Worm (Caenorhabditis elegans) whole organism, L3 larva: ENCODE data around the gene M04B2.7.

Source experiments
- R02D3.7 ChIP-seq: fragments of 150-350 bp; optimal IDR thresholded peaks from 2 replicates; lab custom pipeline; 2014; ENCODE audit warnings: missing biosample characterization, missing genetic modification characterization
- aly-2 ChIP-seq: fragments of 150-350 bp; optimal IDR thresholded peaks from 2 replicates; lab custom pipeline; 2014; ENCODE audit warnings: missing biosample characterization, missing genetic modification characterization
- ama-1 ChIP-seq: fragments of 150-350 bp; optimal IDR thresholded peaks from 2 replicates; lab custom pipeline; 2018
- ceh-28 ChIP-seq: fragments of 150-350 bp; optimal IDR thresholded peaks from 2 replicates; lab custom pipeline; 2014; ENCODE audit warnings: missing biosample characterization, missing genetic modification reagents, missing genetic modification characterization
- ceh-82 ChIP-seq: fragments of 150-350 bp; optimal IDR thresholded peaks from 2 replicates; lab custom pipeline; 2014; ENCODE audit warnings: missing biosample characterization, missing genetic modification characterization
- ceh-9 ChIP-seq: sonication (generic microtip); optimal IDR thresholded peaks from 2 replicates; lab custom pipeline; 2018; ENCODE audit warnings: missing biosample characterization, missing genetic modification characterization
- daf-12 ChIP-seq: fragments of 150-350 bp; optimal IDR thresholded peaks from 2 replicates; lab custom pipeline; 2014; ENCODE audit warnings: missing biosample characterization, missing genetic modification reagents, missing genetic modification characterization
- egl-27 ChIP-seq: sonication (generic microtip); optimal IDR thresholded peaks from 4 replicates; lab custom pipeline; 2017; ENCODE audit warnings: missing biosample characterization, missing genetic modification reagents, missing genetic modification characterization
- egl-5 ChIP-seq: fragments of 150-350 bp; optimal IDR thresholded peaks from 2 replicates; lab custom pipeline; 2017; ENCODE audit warnings: missing biosample characterization, missing genetic modification reagents, missing genetic modification characterization, inconsistent platforms
- elt-1 ChIP-seq: fragments of 150-350 bp; optimal IDR thresholded peaks from 2 replicates; lab custom pipeline; 2014; ENCODE audit warnings: missing biosample characterization, missing genetic modification characterization
- elt-2 ChIP-seq: sonication (generic microtip); optimal IDR thresholded peaks from 2 replicates; lab custom pipeline; 2016; ENCODE audit warnings: missing genetic modification reagents, mild to moderate bottlenecking, missing genetic modification characterization, missing compliant biosample characterization
- eor-1 ChIP-seq, 2 experiments: fragments of 150-350 bp; optimal IDR thresholded peaks; 2 replicates each; lab custom pipeline; 2014 to 2018; ENCODE audit warnings: missing biosample characterization in 2 of 2, missing genetic modification characterization in 2 of 2
- fkh-10 ChIP-seq: sonication (generic microtip); optimal IDR thresholded peaks from 2 replicates; lab custom pipeline; 2017; ENCODE audit warnings: missing biosample characterization, missing genetic modification reagents, missing genetic modification characterization
- fkh-2 ChIP-seq: fragments of 150-350 bp; optimal IDR thresholded peaks from 2 replicates; lab custom pipeline; 2014; ENCODE audit warnings: missing biosample characterization, missing genetic modification reagents, missing genetic modification characterization
- fos-1 ChIP-seq: fragments of 150-350 bp; optimal IDR thresholded peaks from 2 replicates; lab custom pipeline; 2014; ENCODE audit warnings: missing biosample characterization, missing genetic modification characterization
- hmg-11 ChIP-seq: sonication (generic microtip); optimal IDR thresholded peaks from 2 replicates; lab custom pipeline; 2016; ENCODE audit warnings: missing genetic modification characterization, missing compliant biosample characterization
- jun-1 ChIP-seq: fragments of 150-350 bp; optimal IDR thresholded peaks from 2 replicates; lab custom pipeline; 2014; ENCODE audit warnings: missing biosample characterization, missing genetic modification reagents, missing genetic modification characterization
- lin-15B ChIP-seq: fragments of 150-350 bp; optimal IDR thresholded peaks from 2 replicates; lab custom pipeline; 2014; ENCODE audit warnings: missing biosample characterization, missing genetic modification characterization
- lin-39 ChIP-seq: fragments of 150-350 bp; optimal IDR thresholded peaks from 2 replicates; lab custom pipeline; 2018; ENCODE audit warnings: missing biosample characterization, missing genetic modification reagents, missing genetic modification characterization
- mdl-1 ChIP-seq: fragments of 150-350 bp; optimal IDR thresholded peaks from 2 replicates; lab custom pipeline; 2014; ENCODE audit warnings: missing biosample characterization, missing genetic modification characterization
- mml-1 ChIP-seq: fragments of 150-350 bp; sonication (generic microtip); optimal IDR thresholded peaks from 3 replicates; lab custom pipeline; 2014; ENCODE audit warnings: missing biosample characterization, missing genetic modification characterization
- nfya-1 ChIP-seq: sonication (generic microtip); optimal IDR thresholded peaks from 2 replicates; lab custom pipeline; 2017; ENCODE audit warnings: missing genetic modification characterization, mild to moderate bottlenecking, missing compliant biosample characterization, antibody characterized with exemption, moderate library complexity; ENCODE audit not compliant: insufficient read depth
- nhr-11 ChIP-seq: fragments of 150-350 bp; optimal IDR thresholded peaks from 2 replicates; lab custom pipeline; 2014; ENCODE audit warnings: missing biosample characterization, missing genetic modification characterization
- nhr-12 ChIP-seq: fragments of 150-350 bp; optimal IDR thresholded peaks from 2 replicates; lab custom pipeline; 2014; ENCODE audit warnings: missing biosample characterization, missing genetic modification characterization
- nhr-23 ChIP-seq: fragments of 150-350 bp; optimal IDR thresholded peaks from 2 replicates; lab custom pipeline; 2014; ENCODE audit warnings: missing biosample characterization, missing genetic modification reagents, missing genetic modification characterization
- nhr-237 ChIP-seq: fragments of 150-350 bp; optimal IDR thresholded peaks from 2 replicates; lab custom pipeline; 2014; ENCODE audit warnings: missing biosample characterization, missing genetic modification characterization
- nhr-25 ChIP-seq: sonication (generic microtip); optimal IDR thresholded peaks from 2 replicates; lab custom pipeline; 2017; ENCODE audit warnings: missing biosample characterization, missing genetic modification characterization
- nhr-28 ChIP-seq: fragments of 150-350 bp; optimal IDR thresholded peaks from 2 replicates; lab custom pipeline; 2014; ENCODE audit warnings: missing biosample characterization, missing genetic modification characterization
- nhr-43 ChIP-seq: sonication (generic microtip); optimal IDR thresholded peaks from 2 replicates; lab custom pipeline; 2016; ENCODE audit warnings: mild to moderate bottlenecking, missing genetic modification characterization, missing compliant biosample characterization; ENCODE audit not compliant: poor library complexity, severe bottlenecking
- nhr-67 ChIP-seq: fragments of 150-350 bp; optimal IDR thresholded peaks from 2 replicates; lab custom pipeline; 2014; ENCODE audit warnings: missing biosample characterization, missing genetic modification characterization
- nhr-76 ChIP-seq: fragments of 150-350 bp; sonication (generic microtip); optimal IDR thresholded peaks from 5 replicates; lab custom pipeline; 2014; ENCODE audit warnings: missing biosample characterization, missing genetic modification characterization
- nhr-77 ChIP-seq: fragments of 150-350 bp; optimal IDR thresholded peaks from 2 replicates; lab custom pipeline; 2014; ENCODE audit warnings: missing biosample characterization, missing genetic modification characterization
- pha-4 ChIP-seq: fragments of 150-350 bp; optimal IDR thresholded peaks from 2 replicates; lab custom pipeline; 2014; ENCODE audit warnings: missing biosample characterization, missing genetic modification reagents, missing genetic modification characterization
- pqm-1 ChIP-seq: fragments of 150-350 bp; optimal IDR thresholded peaks from 2 replicates; lab custom pipeline; 2017; ENCODE audit warnings: missing biosample characterization, missing genetic modification characterization, inconsistent platforms
- sea-2 ChIP-seq: fragments of 150-350 bp; sonication (generic microtip); optimal IDR thresholded peaks from 4 replicates; lab custom pipeline; 2014; ENCODE audit warnings: missing biosample characterization, missing genetic modification reagents, missing genetic modification characterization
- skn-1 ChIP-seq: fragments of 150-350 bp; optimal IDR thresholded peaks from 2 replicates; lab custom pipeline; 2014; ENCODE audit warnings: missing biosample characterization, missing genetic modification characterization
- snpc-4 ChIP-seq: fragments of 150-350 bp; optimal IDR thresholded peaks from 2 replicates; lab custom pipeline; 2014; ENCODE audit warnings: missing biosample characterization, missing genetic modification characterization
- tbx-2 ChIP-seq: sonication (generic microtip); optimal IDR thresholded peaks from 2 replicates; lab custom pipeline; 2016; ENCODE audit warnings: mild to moderate bottlenecking, missing genetic modification characterization, missing compliant biosample characterization
- unc-39 ChIP-seq: sonication (generic microtip); optimal IDR thresholded peaks from 4 replicates; lab custom pipeline; 2017; ENCODE audit warnings: missing biosample characterization, missing genetic modification characterization
- zag-1 ChIP-seq: fragments of 150-350 bp; optimal IDR thresholded peaks from 2 replicates; lab custom pipeline; 2014; ENCODE audit warnings: missing biosample characterization, missing genetic modification characterization
- ztf-11 ChIP-seq: fragments of 150-350 bp; optimal IDR thresholded peaks from 2 replicates; lab custom pipeline; 2014; ENCODE audit warnings: missing biosample characterization, missing genetic modification characterization
- ztf-4 ChIP-seq: fragments of 150-350 bp; optimal IDR thresholded peaks from 2 replicates; lab custom pipeline; 2014; ENCODE audit warnings: missing biosample characterization, missing genetic modification characterization

Gene M04B2.7

DNA sequence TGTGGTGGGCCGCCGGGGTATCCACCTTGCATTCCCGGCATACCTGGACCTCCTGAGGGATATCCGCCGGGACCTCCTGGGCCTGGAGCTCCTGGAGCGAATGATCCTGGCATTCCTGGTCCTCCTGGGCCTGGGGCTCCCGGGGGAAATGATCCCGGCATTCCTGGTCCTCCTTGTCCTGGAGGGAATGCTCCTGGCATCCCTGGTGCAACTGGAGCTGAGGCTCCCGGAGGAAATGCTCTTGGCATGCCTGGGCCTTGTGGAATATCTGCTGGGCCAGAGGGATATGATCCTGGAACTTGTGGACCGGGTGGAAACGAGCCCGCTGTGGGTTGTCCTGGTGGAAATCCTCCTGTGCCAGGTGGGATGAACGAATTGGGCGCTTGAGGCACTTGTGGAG lies 16.5 kb upstream of the M04B2.7 start:
- TF ChIP-seq mdl-1 (no peak), nhr-76 (tag; lab: Kevin White, UChicago) (no peak), daf-12 (tag; lab: Kevin White, UChicago) (no peak), sea-2 (no peak), nhr-12 (tag; lab: Kevin White, UChicago) (no peak), egl-5 (tag; lab: Kevin White, UChicago) (no peak), ceh-28 (no peak), pha-4 (tag; lab: Kevin White, UChicago) (no peak), lin-15B (no peak), R02D3.7 (tag; lab: Kevin White, UChicago) (no peak), fkh-2 (no peak), jun-1 (tag; lab: Kevin White, UChicago) (no peak), pqm-1 (tag; lab: Kevin White, UChicago) (no peak), mml-1 (no peak), egl-27 (tag; lab: Kevin White, UChicago) (no peak), zag-1 (tag; lab: Kevin White, UChicago) (no peak)

DNA sequence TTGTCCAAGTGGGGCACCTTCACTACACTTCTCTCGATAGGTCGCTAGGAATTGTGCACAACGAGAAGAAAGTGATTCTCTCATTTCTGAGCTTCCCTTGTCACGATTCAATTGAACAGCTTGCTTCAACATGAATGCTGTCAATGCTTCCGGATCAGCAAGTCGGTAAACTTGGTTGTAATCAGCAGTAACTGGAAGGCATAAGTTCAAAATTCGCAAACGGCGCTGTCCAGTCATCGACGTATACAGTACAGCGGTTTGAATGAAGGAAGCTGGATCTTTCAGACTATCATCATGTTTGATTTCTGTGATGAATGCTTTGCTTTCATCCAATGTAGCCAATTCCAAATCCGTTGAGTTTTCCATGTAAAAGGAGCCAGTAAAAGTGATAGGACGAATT lies 14.5 kb upstream of the M04B2.7 start:
- TF ChIP-seq fkh-2 = no peak
- TF ChIP-seq snpc-4 (tag; lab: Kevin White, UChicago) = no peak
- no peak for TF ChIP-seq lin-39 (tag; lab: Kevin White, UChicago)
- TF ChIP-seq ceh-9 (tag; lab: Kevin White, UChicago) = no peak
- no peak for TF ChIP-seq zag-1 (tag; lab: Kevin White, UChicago)
- no peak for TF ChIP-seq fkh-10 (GFP tag; lab: Kevin White, UChicago)
- no peak for TF ChIP-seq elt-1 (tag; lab: Kevin White, UChicago)
- no peak for TF ChIP-seq nhr-67 (tag; lab: Kevin White, UChicago)
- no peak for TF ChIP-seq nhr-11 (tag; lab: Kevin White, UChicago)
- TF ChIP-seq nhr-25 (tag; lab: Kevin White, UChicago) = no peak
- no peak for TF ChIP-seq skn-1 (tag; lab: Kevin White, UChicago)
- TF ChIP-seq hmg-11 (tag; lab: Kevin White, UChicago) = no peak
- TF ChIP-seq lin-15B = no peak

DNA sequence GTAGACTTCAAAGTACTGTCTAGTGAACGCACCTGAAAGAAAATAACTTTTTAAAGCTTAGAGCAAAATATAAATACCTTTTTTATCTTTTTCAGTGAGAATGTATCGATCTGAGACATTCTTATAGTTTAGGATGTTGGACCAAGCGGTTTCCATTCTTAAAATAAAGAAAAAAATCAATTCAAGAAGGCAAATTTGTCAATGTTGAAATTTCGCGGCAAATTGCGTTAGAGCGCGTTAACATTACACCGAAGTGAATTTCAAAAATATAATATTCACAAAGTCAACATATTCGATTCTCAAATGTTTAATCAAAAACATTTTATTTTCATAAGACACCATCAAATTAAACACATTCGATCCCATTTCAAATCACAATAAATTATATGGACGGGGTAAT lies 13.1 kb upstream of the M04B2.7 start, which contains the start of gene F12F6.7:
Gene F12F6.7, minus strand, starts transcription at position 157 of the 400 bp plus-strand sequence.
- TF ChIP-seq aly-2 (tag; lab: Kevin White, UChicago) = peak; percentile 79
- no peak for TF ChIP-seq fos-1 (tag; lab: Kevin White, UChicago)
- TF ChIP-seq, all 47 proteins: peak for 1

DNA sequence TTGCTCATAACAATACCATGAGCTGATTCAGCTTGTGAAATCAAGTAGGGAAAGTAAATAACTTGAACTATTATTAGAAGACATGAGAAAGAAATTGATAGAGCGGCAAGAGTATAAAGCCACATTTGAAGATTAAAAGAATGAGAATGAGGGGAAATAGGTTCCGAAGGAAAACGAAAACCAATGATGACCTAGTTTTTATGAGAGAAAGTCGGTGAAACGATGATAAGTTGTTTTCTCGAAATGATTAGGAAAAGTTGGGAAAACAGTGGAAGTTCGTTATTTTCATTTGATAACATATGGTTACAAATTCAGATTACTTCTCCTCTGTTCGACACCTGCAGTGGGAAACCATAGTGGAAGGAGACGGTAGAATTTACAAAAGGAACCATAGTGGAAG lies 3.2 kb upstream of the M04B2.7 start, which contains the start of gene col-128:
Gene col-128, minus strand, starts transcription at position 148 of the 400 bp plus-strand sequence.
- TF ChIP-seq nhr-237 (tag; lab: Kevin White, UChicago) (no peak), nhr-67 (tag; lab: Kevin White, UChicago) (no peak), nhr-23 (peak; percentile 42), nhr-11 (tag; lab: Kevin White, UChicago) (no peak), nhr-28 (tag; lab: Kevin White, UChicago) (no peak), fos-1 (tag; lab: Kevin White, UChicago) (no peak), lin-15B (no peak)

DNA sequence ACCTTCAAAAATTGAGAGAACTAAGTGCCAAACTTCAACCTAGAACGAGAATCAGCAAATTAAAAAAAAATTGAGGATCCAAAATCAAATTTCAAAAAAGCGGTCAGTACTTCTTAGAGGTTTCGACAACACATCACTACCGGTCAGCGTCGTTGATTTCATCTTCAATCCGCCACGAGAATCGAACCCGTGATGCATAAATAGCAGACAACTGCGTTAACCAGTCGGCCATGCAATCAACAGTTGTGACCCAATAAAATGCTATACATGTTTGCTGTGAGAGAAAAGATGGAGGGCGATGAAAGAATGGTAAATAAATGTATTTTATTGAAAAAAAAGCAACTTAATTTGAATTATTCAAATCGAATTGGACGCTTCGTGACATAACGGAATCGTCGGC lies 1.1 kb upstream of the M04B2.7 start:
- TF ChIP-seq nhr-67 (tag; lab: Kevin White, UChicago) (no peak), elt-1 (tag; lab: Kevin White, UChicago) (no peak), pha-4 (tag; lab: Kevin White, UChicago) (no peak), egl-5 (tag; lab: Kevin White, UChicago) (peak; percentile 39), nhr-237 (tag; lab: Kevin White, UChicago) (no peak), skn-1 (tag; lab: Kevin White, UChicago) (peak; percentile 36), nhr-23 (peak; percentile 73), fos-1 (tag; lab: Kevin White, UChicago) (no peak), lin-39 (tag; lab: Kevin White, UChicago) (peak; percentile 72), ceh-28 (no peak), ceh-9 (tag; lab: Kevin White, UChicago) (no peak), ztf-4 (no peak), fkh-10 (GFP tag; lab: Kevin White, UChicago) (no peak), lin-15B (peak; percentile 58), nhr-25 (tag; lab: Kevin White, UChicago) (peak; percentile 49), nhr-77 (peak; percentile 0), fkh-2 (no peak), pqm-1 (tag; lab: Kevin White, UChicago) (peak; percentile 24), ama-1 (lab: Kevin White, UChicago) (peak; percentile 51), nhr-11 (tag; lab: Kevin White, UChicago) (no peak), eor-1 (tag; optimal IDR thresholded peaks at IDR 0.05; lab: Kevin White, UChicago) (no peak), nhr-12 (tag; lab: Kevin White, UChicago) (no peak), unc-39 (tag; lab: Kevin White, UChicago) (no peak), aly-2 (tag; lab: Kevin White, UChicago) (no peak), nfya-1 (tag; lab: Kevin White, UChicago) (peak; percentile 76), tbx-2 (tag; lab: Kevin White, UChicago) (peak; percentile 36), ceh-82 (peak; percentile 66), elt-2 (tag; lab: Kevin White, UChicago) (peak; percentile 39), zag-1 (tag; lab: Kevin White, UChicago) (no peak), jun-1 (tag; lab: Kevin White, UChicago) (peak; percentile 75), nhr-43 (tag; lab: Kevin White, UChicago) (peak; percentile 79), nhr-28 (tag; lab: Kevin White, UChicago) (no peak), ztf-11 (no peak)
